Fruit fly (Drosophila melanogaster): Measurements from ENCODE around the gene Pig1.

DNA sequence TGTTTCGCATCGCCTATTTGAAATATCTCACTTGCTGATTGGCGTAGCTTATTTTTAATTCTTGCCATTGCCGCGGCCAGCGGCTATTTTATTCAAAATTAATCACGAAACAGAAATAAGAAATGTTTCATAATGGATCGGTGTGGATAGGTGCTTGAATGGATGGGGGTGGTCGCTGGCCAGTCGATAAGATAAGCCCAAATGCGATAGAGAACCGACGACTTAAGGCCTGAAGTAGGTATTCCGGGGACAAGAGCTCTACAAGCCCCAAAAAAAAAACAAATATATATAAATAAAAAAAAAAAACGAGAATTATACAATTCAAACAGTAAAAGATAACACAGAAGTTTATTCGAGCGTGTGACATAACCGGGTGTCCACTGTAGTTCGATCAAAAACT lies 11.4 kb upstream of the Pig1 start:
- TF ChIP-seq Myc (optimal IDR thresholded peaks at IDR 0.05) (no peak), ttk (optimal IDR thresholded peaks at IDR 0.05) (no peak), insv (optimal IDR thresholded peaks at IDR 0.05) (no peak), psq (optimal IDR thresholded peaks at IDR 0.05) (no peak), Sin3A (optimal IDR thresholded peaks at IDR 0.05) (no peak), h (optimal IDR thresholded peaks at IDR 0.05) (no peak)
